Worm (Caenorhabditis elegans) whole organism, midembryonic: Measurements from ENCODE around the gene wdr-37.

Source experiments
- T22C8.4 ChIP-seq: fragments of 200-800 bp; sonication (Bioruptor generic); IDR thresholded peaks from 2 replicates; pipeline ENCODE4 v1.3.6; 2022; ENCODE audit warnings: missing genetic modification characterization, missing compliant biosample characterization
- cog-1 ChIP-seq: sonication (generic microtip); optimal IDR thresholded peaks from 2 replicates; lab custom pipeline; 2016; ENCODE audit warnings: missing genetic modification characterization, missing compliant biosample characterization
- flt-1 ChIP-seq: fragments of 200-800 bp; sonication (Bioruptor generic); IDR thresholded peaks from 2 replicates; pipeline ENCODE4 v1.3.6; 2022; ENCODE audit warnings: missing genetic modification characterization, missing compliant biosample characterization
- klf-2 ChIP-seq: fragments of 200-800 bp; sonication (Bioruptor generic); conservative IDR thresholded peaks from 2 replicates; pipeline ENCODE4 v1.3.6; 2022; ENCODE audit warnings: missing genetic modification reagents, missing genetic modification characterization, missing compliant biosample characterization
- med-1 ChIP-seq: sonication (generic microtip); optimal IDR thresholded peaks from 2 replicates; lab custom pipeline; 2017; ENCODE audit warnings: missing genetic modification characterization, mild to moderate bottlenecking, missing compliant biosample characterization, antibody characterized with exemption, missing genetic modification reagents; ENCODE audit not compliant: insufficient read depth
- ref-1 ChIP-seq: fragments of 200-800 bp; sonication (Bioruptor generic); conservative IDR thresholded peaks from 2 replicates; pipeline ENCODE4 v1.3.6; 2022; ENCODE audit warnings: missing genetic modification reagents, missing genetic modification characterization, missing compliant biosample characterization
- tab-1 ChIP-seq: fragments of 200-800 bp; sonication (Bioruptor generic); IDR thresholded peaks from 2 replicates; pipeline ENCODE4 v1.3.6; 2022; ENCODE audit warnings: missing genetic modification characterization, missing compliant biosample characterization
- ztf-23 ChIP-seq: fragments of 200-800 bp; sonication (Bioruptor generic); IDR thresholded peaks from 2 replicates; pipeline ENCODE4 v1.3.6; 2022; ENCODE audit warnings: missing genetic modification reagents, missing genetic modification characterization, missing compliant biosample characterization
- ztf-29 ChIP-seq: fragments of 200-800 bp; sonication (Bioruptor generic); IDR thresholded peaks from 2 replicates; pipeline ENCODE4 v1.3.6; 2022; ENCODE audit warnings: missing genetic modification reagents, missing genetic modification characterization, missing compliant biosample characterization

DNA sequence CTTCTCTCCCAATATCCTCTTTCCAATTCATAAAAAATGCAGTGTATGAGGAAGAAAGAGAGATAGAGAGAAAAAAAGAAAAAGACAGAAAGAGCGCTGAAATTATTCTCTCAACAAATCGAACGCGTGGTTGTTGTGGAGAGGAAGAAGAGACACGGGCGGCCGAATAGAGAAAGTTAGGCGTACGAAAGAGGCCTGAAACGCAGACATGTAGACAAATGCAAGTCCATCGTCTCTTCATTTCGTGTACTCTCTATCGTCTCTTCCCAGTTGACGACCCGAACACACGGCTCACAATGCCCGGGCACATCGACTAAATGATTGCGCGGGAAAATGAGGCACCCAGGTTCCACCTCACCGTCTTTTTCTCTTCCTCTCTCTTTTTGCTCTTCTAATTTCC lies 21.4 kb upstream of the wdr-37 start:
- TF ChIP-seq tab-1 (GFP tag; lab: Robert Waterston, UW), result no peak
- no peak for TF ChIP-seq flt-1 (GFP tag; lab: Robert Waterston, UW)
- no peak for TF ChIP-seq med-1 (GFP tag; lab: Kevin White, UChicago)
- TF ChIP-seq cog-1 (tag; lab: Kevin White, UChicago), result peak; percentile 53
- no peak for TF ChIP-seq ztf-29 (GFP tag; lab: Robert Waterston, UW)
- TF ChIP-seq klf-2 (GFP tag; lab: Robert Waterston, UW), result no peak
- no peak for TF ChIP-seq ref-1
- no peak for TF ChIP-seq ztf-23 (GFP tag; lab: Robert Waterston, UW)
- TF ChIP-seq T22C8.4, result no peak
